Fruit fly (Drosophila melanogaster) whole organism, embryonic: ENCODE results near the gene CG15390.

Source experiments
- Atf3 ChIP-seq: fragments of 200-800 bp; sonication (Bioruptor generic); optimal IDR thresholded peaks from 3 replicates; lab custom pipeline; 2016; ENCODE audit warnings: missing biosample characterization, missing genetic modification characterization
- CG10654 ChIP-seq: fragments of 200-800 bp; sonication (Bioruptor generic); optimal IDR thresholded peaks from 2 replicates; lab custom pipeline; 2016; ENCODE audit warnings: missing biosample characterization, missing genetic modification characterization
- CG12071 ChIP-seq: fragments of 200-800 bp; sonication (Bioruptor generic); optimal IDR thresholded peaks from 3 replicates; lab custom pipeline; 2018; ENCODE audit warnings: missing biosample characterization, mild to moderate bottlenecking, missing genetic modification characterization
- CG13123 ChIP-seq: fragments of 200-800 bp; sonication (Bioruptor generic); optimal IDR thresholded peaks from 2 replicates; lab custom pipeline; 2016; ENCODE audit warnings: missing biosample characterization, missing genetic modification characterization
- CG13287 ChIP-seq: fragments of 200-800 bp; sonication (Bioruptor generic); IDR thresholded peaks from 2 replicates; pipeline ENCODE4 v1.3.6; 2022; ENCODE audit warnings: missing biosample characterization, missing genetic modification characterization; ENCODE audit not compliant: partially characterized antibody
- CG14050 ChIP-seq: fragments of 200-800 bp; sonication (Bioruptor generic); IDR thresholded peaks from 3 replicates; pipeline ENCODE4 v1.3.6; 2022; ENCODE audit warnings: missing biosample characterization, missing genetic modification characterization
- CG15011 ChIP-seq: fragments of 200-800 bp; sonication (Bioruptor generic); optimal IDR thresholded peaks from 3 replicates; lab custom pipeline; 2018; ENCODE audit warnings: missing biosample characterization, mild to moderate bottlenecking, missing genetic modification characterization
- CG15601 ChIP-seq: fragments of 200-800 bp; sonication (Bioruptor generic); optimal IDR thresholded peaks from 3 replicates; lab custom pipeline; 2019; ENCODE audit warnings: missing biosample characterization, mild to moderate bottlenecking, missing genetic modification characterization, moderate library complexity
- CG15696 ChIP-seq: fragments of 200-800 bp; sonication (Bioruptor generic); optimal IDR thresholded peaks from 2 replicates; lab custom pipeline; 2019; ENCODE audit warnings: missing biosample characterization, mild to moderate bottlenecking, missing genetic modification characterization, moderate library complexity
- CG16813 ChIP-seq: fragments of 200-800 bp; sonication (Bioruptor generic); IDR thresholded peaks from 3 replicates; pipeline ENCODE4 v1.3.6; 2022; ENCODE audit warnings: missing biosample characterization, missing genetic modification characterization; ENCODE audit not compliant: partially characterized antibody
- CG17359 ChIP-seq: fragments of 200-800 bp; sonication (Bioruptor generic); optimal IDR thresholded peaks from 3 replicates; lab custom pipeline; 2018; ENCODE audit warnings: missing biosample characterization, mild to moderate bottlenecking, missing genetic modification characterization, moderate library complexity
- CG18764 ChIP-seq: fragments of 200-800 bp; sonication (Bioruptor generic); optimal IDR thresholded peaks from 3 replicates; lab custom pipeline; 2016; ENCODE audit warnings: missing biosample characterization, missing genetic modification characterization
- CG34224 ChIP-seq: fragments of 200-800 bp; sonication (Bioruptor generic); IDR thresholded peaks from 3 replicates; pipeline ENCODE4 v1.3.6; 2022; ENCODE audit warnings: missing biosample characterization, missing genetic modification characterization; ENCODE audit not compliant: partially characterized antibody
- CG3726 ChIP-seq: fragments of 200-800 bp; sonication (Bioruptor generic); IDR thresholded peaks from 3 replicates; pipeline ENCODE4, ENCODE4 v1.3.6; 2022; ENCODE audit warnings: missing biosample characterization, missing genetic modification characterization
- CG43689 ChIP-seq: fragments of 200-800 bp; sonication (Bioruptor generic); IDR thresholded peaks from 2 replicates; pipeline ENCODE4 v1.3.6; 2022; ENCODE audit warnings: missing biosample characterization, missing genetic modification characterization
- CG7556 ChIP-seq: fragments of 200-800 bp; sonication (Bioruptor generic); optimal IDR thresholded peaks from 2 replicates; lab custom pipeline; 2017; ENCODE audit warnings: missing biosample characterization, mild to moderate bottlenecking, missing genetic modification characterization
- CG7839 ChIP-seq: fragments of 200-800 bp; sonication (Bioruptor generic); optimal IDR thresholded peaks from 3 replicates; lab custom pipeline; 2018; ENCODE audit warnings: missing biosample characterization, mild to moderate bottlenecking, missing genetic modification characterization, moderate library complexity
- CG8359 ChIP-seq: fragments of 200-800 bp; sonication (Bioruptor generic); optimal IDR thresholded peaks from 2 replicates; lab custom pipeline; 2017; ENCODE audit warnings: missing biosample characterization, mild to moderate bottlenecking, missing genetic modification characterization, borderline replicate concordance
- CG8765 ChIP-seq: fragments of 200-800 bp; sonication (Bioruptor generic); IDR thresholded peaks from 2 replicates; pipeline ENCODE4 v1.3.6; 2022; ENCODE audit warnings: missing biosample characterization, missing genetic modification characterization
- CG9609 ChIP-seq: fragments of 200-800 bp; sonication (Bioruptor generic); optimal IDR thresholded peaks from 3 replicates; lab custom pipeline; 2016; ENCODE audit warnings: missing biosample characterization, missing genetic modification characterization
- CG9797 ChIP-seq: fragments of 200-800 bp; sonication (Bioruptor generic); optimal IDR thresholded peaks from 3 replicates; lab custom pipeline; 2018; ENCODE audit warnings: missing biosample characterization, mild to moderate bottlenecking, missing genetic modification characterization
- D ChIP-seq, 2 experiments: fragments of 200-800 bp in 1 of 2; fragments of >200 bp in 1 of 2; sonication (Bioruptor generic) in 1 of 2; optimal IDR thresholded peaks; 2 replicates in 1 of 2; 3 replicates in 1 of 2; lab custom pipeline; 2017; ENCODE audit warnings: mild to moderate bottlenecking in 1 of 2, missing biosample characterization in 1 of 2, missing genetic modification characterization in 1 of 2, missing genetic modification reagents in 1 of 2
- Deaf1 ChIP-seq: fragments of 200-800 bp; optimal IDR thresholded peaks from 3 replicates; lab custom pipeline; 2019; ENCODE audit warnings: missing biosample characterization, mild to moderate bottlenecking, missing genetic modification characterization, moderate library complexity
- Dek ChIP-seq: fragments of 200-800 bp; sonication (Bioruptor generic); optimal IDR thresholded peaks from 3 replicates; lab custom pipeline; 2019; ENCODE audit warnings: missing biosample characterization, mild to moderate bottlenecking, missing genetic modification characterization, moderate library complexity
- HLH54F ChIP-seq: fragments of 200-800 bp; sonication (Bioruptor generic); optimal IDR thresholded peaks from 3 replicates; lab custom pipeline; 2016; ENCODE audit warnings: missing biosample characterization, missing genetic modification characterization
- HLHmδ ChIP-seq: fragments of 200-800 bp; sonication (Bioruptor generic); optimal IDR thresholded peaks from 2 replicates; lab custom pipeline; 2018; ENCODE audit warnings: missing biosample characterization, mild to moderate bottlenecking, missing genetic modification characterization, moderate library complexity
- Hand ChIP-seq: fragments of 200-800 bp; sonication (Bioruptor generic); optimal IDR thresholded peaks from 2 replicates; lab custom pipeline; 2017; ENCODE audit warnings: mild to moderate bottlenecking, missing biosample characterization, missing genetic modification reagents, missing genetic modification characterization
- Hey ChIP-seq: fragments of 200-800 bp; sonication (Bioruptor generic); optimal IDR thresholded peaks from 3 replicates; lab custom pipeline; 2018; ENCODE audit warnings: missing biosample characterization, mild to moderate bottlenecking, missing genetic modification characterization
- MBD-R2 ChIP-seq: fragments of 200-800 bp; sonication (Bioruptor generic); IDR thresholded peaks from 2 replicates; pipeline ENCODE4 v1.3.6; 2022; ENCODE audit warnings: missing biosample characterization, missing genetic modification characterization
- Sox100B ChIP-seq: fragments of 200-800 bp; sonication (Bioruptor generic); optimal IDR thresholded peaks from 3 replicates; lab custom pipeline; 2018; ENCODE audit warnings: missing biosample characterization, mild to moderate bottlenecking, missing genetic modification characterization
- Usf ChIP-seq: fragments of 200-800 bp; sonication (Bioruptor generic); optimal IDR thresholded peaks from 2 replicates; lab custom pipeline; 2017; ENCODE audit warnings: missing genotype, missing biosample characterization, missing genetic modification characterization
- ara ChIP-seq: fragments of 200-800 bp; sonication (Bioruptor generic); IDR thresholded peaks from 2 replicates; pipeline ENCODE4 v1.3.6; 2022; ENCODE audit warnings: missing biosample characterization, missing genetic modification characterization
- bcd ChIP-seq: fragments of 200-800 bp; sonication (Bioruptor generic); optimal IDR thresholded peaks from 2 replicates; lab custom pipeline; 2017; ENCODE audit warnings: missing biosample characterization, mild to moderate bottlenecking, missing genetic modification characterization
- ems ChIP-seq: fragments of 200-800 bp; sonication (Bioruptor generic); optimal IDR thresholded peaks from 3 replicates; lab custom pipeline; 2016; ENCODE audit warnings: missing biosample characterization, missing genetic modification characterization
- en ChIP-seq: fragments of 200-800 bp; sonication (Bioruptor generic); optimal IDR thresholded peaks from 2 replicates; lab custom pipeline; 2016; ENCODE audit warnings: missing biosample characterization, missing genetic modification characterization
- fd96Cb ChIP-seq: fragments of 200-800 bp; sonication (Bioruptor generic); optimal IDR thresholded peaks from 2 replicates; lab custom pipeline; 2018; ENCODE audit warnings: missing biosample characterization, mild to moderate bottlenecking, missing genetic modification characterization, moderate library complexity
- fru ChIP-seq: fragments of >200 bp; optimal IDR thresholded peaks from 2 replicates; lab custom pipeline; 2017
- gem ChIP-seq: fragments of 200-800 bp; sonication (Bioruptor generic); optimal IDR thresholded peaks from 2 replicates; lab custom pipeline; 2019; ENCODE audit warnings: missing biosample characterization, mild to moderate bottlenecking, missing genetic modification characterization, moderate library complexity
- grau ChIP-seq: fragments of 200-800 bp; optimal IDR thresholded peaks from 3 replicates; lab custom pipeline; 2019; ENCODE audit warnings: missing biosample characterization, mild to moderate bottlenecking, missing genetic modification characterization, moderate library complexity
- jigr1 ChIP-seq: fragments of 200-800 bp; sonication (Bioruptor generic); IDR thresholded peaks from 3 replicates; pipeline ENCODE4 v1.3.6; 2022; ENCODE audit warnings: missing biosample characterization, missing genetic modification characterization
- ken ChIP-seq: fragments of 200-800 bp; sonication (Bioruptor generic); IDR thresholded peaks from 3 replicates; pipeline ENCODE4 v1.3.6; 2022; ENCODE audit warnings: missing biosample characterization, missing genetic modification characterization
- phol ChIP-seq: fragments of 200-800 bp; sonication (Bioruptor generic); optimal IDR thresholded peaks from 3 replicates; lab custom pipeline; 2018; ENCODE audit warnings: missing biosample characterization, mild to moderate bottlenecking, missing genetic modification characterization, moderate library complexity
- pnt ChIP-seq: fragments of 200-800 bp; sonication (Bioruptor generic); optimal IDR thresholded peaks from 3 replicates; lab custom pipeline; 2016; ENCODE audit warnings: missing biosample characterization, missing genetic modification characterization
- pum ChIP-seq: fragments of 200-800 bp; sonication (Bioruptor generic); optimal IDR thresholded peaks from 2 replicates; lab custom pipeline; 2016; ENCODE audit warnings: missing biosample characterization, missing genetic modification characterization
- row ChIP-seq: fragments of 200-800 bp; sonication (Bioruptor generic); IDR thresholded peaks from 3 replicates; pipeline ENCODE4 v1.3.6; 2022; ENCODE audit warnings: missing biosample characterization, missing genetic modification characterization
- sens ChIP-seq: fragments of 200-800 bp; sonication (Bioruptor generic); peaks from one replicate; lab custom pipeline; 2016; ENCODE audit warnings: missing biosample characterization, missing genetic modification characterization
- seq ChIP-seq: fragments of 200-800 bp; sonication (Bioruptor generic); IDR thresholded peaks from 2 replicates; pipeline ENCODE4 v1.3.6; 2022; ENCODE audit warnings: missing biosample characterization, missing genetic modification characterization
- sim ChIP-seq: fragments of 200-800 bp; sonication (Bioruptor generic); IDR thresholded peaks from 2 replicates; pipeline ENCODE4 v1.3.6; 2022; ENCODE audit warnings: missing biosample characterization, missing genetic modification characterization
- ssp ChIP-seq: fragments of 200-800 bp; sonication (Bioruptor generic); IDR thresholded peaks from 2 replicates; pipeline ENCODE4 v1.3.6; 2022; ENCODE audit warnings: missing biosample characterization, missing genetic modification characterization
- tll ChIP-seq, 2 experiments: fragments of 200-800 bp in 1 of 2; fragments of >200 bp in 1 of 2; sonication (Bioruptor generic) in 1 of 2; optimal IDR thresholded peaks; 2 replicates each; lab custom pipeline; 2017 to 2019; ENCODE audit warnings: missing biosample characterization in 2 of 2, missing genetic modification characterization in 2 of 2, mild to moderate bottlenecking in 1 of 2, moderate library complexity in 1 of 2

Gene CG15390

DNA sequence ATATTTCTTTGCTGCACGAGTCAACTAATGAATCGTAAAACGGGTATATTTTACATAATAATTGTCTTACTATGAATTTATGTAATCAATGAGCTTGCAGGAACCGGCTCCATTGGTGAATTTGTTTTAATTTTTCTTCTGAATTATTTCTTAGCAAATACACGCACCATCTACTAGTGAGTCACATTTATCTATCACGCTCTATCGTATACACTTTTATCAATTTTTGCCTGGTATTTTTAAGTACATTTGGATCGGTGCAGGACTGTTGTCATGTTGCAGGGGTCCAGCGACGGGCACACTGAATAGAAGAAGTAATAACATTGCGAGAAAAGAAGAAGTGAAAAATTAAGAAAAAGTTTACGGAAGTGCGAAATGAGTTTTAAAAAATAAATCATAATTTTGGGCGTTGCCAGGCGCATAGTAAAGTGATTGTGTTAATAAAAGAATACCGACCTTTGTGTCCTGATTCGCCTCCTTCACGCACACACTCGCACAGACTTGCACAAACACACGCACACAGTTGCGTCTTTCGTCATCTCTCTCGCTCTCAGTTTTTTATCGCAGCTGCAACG lies 9.3 kb upstream of the CG15390 start, which contains the start of the genes Rab5 and Axud1 (continued):
- peak; percentile 59 for TF ChIP-seq phol (tag; lab: Kevin White, UChicago)
- peak; percentile 37; the same call in 1 of the 2 replicates for TF ChIP-seq ssp (GFP tag; lab: Robert Waterston, UW)
- TF ChIP-seq MBD-R2 (GFP tag; lab: Robert Waterston, UW), result peak; percentile 54; the same call in 1 of the 2 replicates
- TF ChIP-seq Atf3, result no peak
- no peak for TF ChIP-seq HLH54F (GFP tag; lab: Kevin White, UChicago)
- TF ChIP-seq CG18764 (GFP tag; lab: Kevin White, UChicago), result no peak
- no peak for TF ChIP-seq CG13123 (GFP tag; lab: Kevin White, UChicago)
- no peak for TF ChIP-seq CG14050
- TF ChIP-seq CG15601 (tag; lab: Kevin White, UChicago), result peak; percentile 41
- TF ChIP-seq Usf (GFP tag; lab: Kevin White, UChicago), result no peak
- no peak for TF ChIP-seq Sox100B (GFP tag; lab: Kevin White, UChicago)
- TF ChIP-seq CG8765 (GFP tag; lab: Robert Waterston, UW), result 0 out of 2 replicates have a peak, but pooled peaks have one; percentile 13
- peak; percentile 15; the same call in 1 of the 3 replicates for TF ChIP-seq CG16813 (GFP tag; lab: Robert Waterston, UW)
- TF ChIP-seq row (GFP tag; lab: Robert Waterston, UW), result peak; percentile 25; the same call in 2 of the 3 replicates
- TF ChIP-seq CG7839, result peak; percentile 4
- TF ChIP-seq pnt (GFP tag; lab: Kevin White, UChicago), result no peak
- TF ChIP-seq grau (tag; lab: Kevin White, UChicago), result no peak
- TF ChIP-seq HLHmδ (GFP tag; lab: Kevin White, UChicago), result no peak
- TF ChIP-seq CG15696, result no peak
- TF ChIP-seq CG34224 (GFP tag; lab: Robert Waterston, UW), result peak; percentile 53; the same call in 1 of the 3 replicates
- peak; percentile 72 for TF ChIP-seq sens (GFP tag; lab: Kevin White, UChicago)
- TF ChIP-seq gem (tag; lab: Kevin White, UChicago), result peak; percentile 9
- peak; percentile 30; the same call in 1 of the 2 replicates for TF ChIP-seq CG13287 (GFP tag; lab: Robert Waterston, UW)
- no peak for TF ChIP-seq CG9609 (GFP tag; lab: Kevin White, UChicago)
- TF ChIP-seq fru (lab: Kevin White, UChicago), result no peak
- no peak for TF ChIP-seq ara (GFP tag; lab: Robert Waterston, UW)
- TF ChIP-seq tll (GFP tag; optimal IDR thresholded peaks at IDR 0.05; lab: Kevin White, UChicago), result no peak
- no peak for TF ChIP-seq seq (GFP tag; lab: Robert Waterston, UW)
- TF ChIP-seq CG12071 (GFP tag; lab: Kevin White, UChicago), result no peak
- TF ChIP-seq CG10654, result no peak
- TF ChIP-seq Deaf1 (tag; lab: Kevin White, UChicago), result no peak
- no peak for TF ChIP-seq Hey (tag; lab: Kevin White, UChicago)
- TF ChIP-seq jigr1, result no peak
- no peak for TF ChIP-seq CG15011
- TF ChIP-seq Hand, result no peak
- no peak for TF ChIP-seq sim
- no peak for TF ChIP-seq en (GFP tag; lab: Kevin White, UChicago)
- no peak for TF ChIP-seq fd96Cb (tag; lab: Kevin White, UChicago)
- TF ChIP-seq CG7556 (GFP tag; lab: Kevin White, UChicago), result no peak
- no peak for TF ChIP-seq CG17359 (tag; lab: Kevin White, UChicago)
- TF ChIP-seq ems (GFP tag; lab: Kevin White, UChicago), result no peak
- TF ChIP-seq ken (GFP tag; lab: Robert Waterston, UW), result no peak
- TF ChIP-seq CG3726 (GFP tag; lab: Robert Waterston, UW), result no peak
- TF ChIP-seq CG8359 (GFP tag; lab: Kevin White, UChicago), result no peak
- no peak for TF ChIP-seq pum (GFP tag; lab: Kevin White, UChicago)
- peak; percentile 92 for TF ChIP-seq CG9797
- no peak for TF ChIP-seq bcd (GFP tag; lab: Kevin White, UChicago)
- peak; percentile 7 for TF ChIP-seq Dek (tag; lab: Kevin White, UChicago)
- no peak for TF ChIP-seq CG43689 (GFP tag; lab: Robert Waterston, UW)
- TF ChIP-seq D (optimal IDR thresholded peaks at IDR 0.05; lab: Kevin White, UChicago), result no peak
- TF ChIP-seq D (GFP tag; optimal IDR thresholded peaks at IDR 0.05; lab: Kevin White, UChicago), result no peak
